Worm (Caenorhabditis elegans) whole organism, late embryonic: ENCODE results near the gene Y26E6A.2.
A peak's percentile ranks its signal among the peaks of the same experiment; 100 is the strongest.

ENCODE experiments used
- T23F11.4 ChIP-seq: fragments of 200-800 bp; sonication (Bioruptor generic); optimal IDR thresholded peaks from 2 replicates; lab custom pipeline; 2018; ENCODE audit warnings: mild to moderate bottlenecking, missing genetic modification characterization, missing compliant biosample characterization
- ahr-1 ChIP-seq: sonication (generic microtip); optimal IDR thresholded peaks from 2 replicates; lab custom pipeline; 2016; ENCODE audit warnings: missing genetic modification characterization, missing compliant biosample characterization
- ceh-18 ChIP-seq: sonication (generic microtip); optimal IDR thresholded peaks from 2 replicates; lab custom pipeline; 2016; ENCODE audit warnings: missing genetic modification characterization, missing compliant biosample characterization
- ceh-19 ChIP-seq: fragments of 200-800 bp; sonication (Bioruptor generic); optimal IDR thresholded peaks from 2 replicates; lab custom pipeline; 2018; ENCODE audit warnings: mild to moderate bottlenecking, missing genetic modification characterization, missing compliant biosample characterization
- ceh-2 ChIP-seq: sonication (generic microtip); optimal IDR thresholded peaks from 2 replicates; lab custom pipeline; 2016; ENCODE audit warnings: missing genotype, missing genetic modification characterization, missing compliant biosample characterization
- ceh-24 ChIP-seq: sonication (generic microtip); optimal IDR thresholded peaks from 2 replicates; lab custom pipeline; 2016; ENCODE audit warnings: mild to moderate bottlenecking, missing genetic modification characterization, missing compliant biosample characterization
- ceh-30 ChIP-seq: fragments of 150-350 bp; optimal IDR thresholded peaks from 2 replicates; lab custom pipeline; 2014; ENCODE audit warnings: missing biosample characterization, missing genetic modification characterization
- ceh-34 ChIP-seq: sonication (generic microtip); optimal IDR thresholded peaks from 2 replicates; lab custom pipeline; 2016; ENCODE audit warnings: mild to moderate bottlenecking, missing genetic modification characterization, missing compliant biosample characterization
- ceh-45 ChIP-seq: fragments of 200-800 bp; sonication (Bioruptor generic); IDR thresholded peaks from 2 replicates; pipeline ENCODE4 v1.3.6; 2022; ENCODE audit warnings: missing genetic modification reagents, missing genetic modification characterization, missing compliant biosample characterization
- ceh-6 ChIP-seq: fragments of 200-800 bp; sonication (Bioruptor generic); optimal IDR thresholded peaks from 2 replicates; lab custom pipeline; 2018; ENCODE audit warnings: mild to moderate bottlenecking, missing genetic modification characterization, missing compliant biosample characterization
- che-1 ChIP-seq: sonication (generic microtip); optimal IDR thresholded peaks from 2 replicates; lab custom pipeline; 2016; ENCODE audit warnings: mild to moderate bottlenecking, missing genetic modification characterization, missing compliant biosample characterization
- dmd-4 ChIP-seq: sonication (generic microtip); optimal IDR thresholded peaks from 2 replicates; lab custom pipeline; 2016; ENCODE audit warnings: borderline replicate concordance, missing genetic modification characterization, missing compliant biosample characterization
- dve-1 ChIP-seq: sonication (generic microtip); optimal IDR thresholded peaks from 2 replicates; lab custom pipeline; 2017; ENCODE audit warnings: antibody characterized with exemption, mild to moderate bottlenecking, missing genetic modification characterization, missing compliant biosample characterization
- eyg-1 ChIP-seq: sonication (generic microtip); optimal IDR thresholded peaks from 2 replicates; lab custom pipeline; 2016; ENCODE audit warnings: missing genotype, missing genetic modification characterization, missing compliant biosample characterization
- fax-1 ChIP-seq: sonication (generic microtip); optimal IDR thresholded peaks from 2 replicates; lab custom pipeline; 2016; ENCODE audit warnings: missing genotype, missing genetic modification characterization, missing compliant biosample characterization
- gmeb-2 ChIP-seq: sonication (generic microtip); optimal IDR thresholded peaks from 2 replicates; lab custom pipeline; 2016; ENCODE audit warnings: missing genetic modification characterization, inconsistent platforms, missing compliant biosample characterization
- lim-6 ChIP-seq: sonication (generic microtip); optimal IDR thresholded peaks from 2 replicates; lab custom pipeline; 2016; ENCODE audit warnings: missing genetic modification characterization, missing compliant biosample characterization
- mec-3 ChIP-seq: sonication (generic microtip); optimal IDR thresholded peaks from 2 replicates; lab custom pipeline; 2016; ENCODE audit warnings: borderline replicate concordance, missing genetic modification characterization, missing compliant biosample characterization
- nfya-1 ChIP-seq: sonication (generic microtip); optimal IDR thresholded peaks from 2 replicates; lab custom pipeline; 2017; ENCODE audit warnings: missing genetic modification characterization, mild to moderate bottlenecking, missing compliant biosample characterization, antibody characterized with exemption, moderate library complexity
- npax-4 ChIP-seq: sonication (generic microtip); optimal IDR thresholded peaks from 2 replicates; lab custom pipeline; 2016; ENCODE audit warnings: missing genetic modification characterization, missing compliant biosample characterization
- odd-2 ChIP-seq: sonication (generic microtip); optimal IDR thresholded peaks from 2 replicates; lab custom pipeline; 2017; ENCODE audit warnings: antibody characterized with exemption, mild to moderate bottlenecking, missing genetic modification characterization, missing compliant biosample characterization
- pha-4 ChIP-seq: fragments of 150-350 bp; optimal IDR thresholded peaks from 2 replicates; lab custom pipeline; 2018; ENCODE audit warnings: missing biosample characterization, missing genetic modification reagents, missing genetic modification characterization
- rnt-1 ChIP-seq: sonication (generic microtip); optimal IDR thresholded peaks from 2 replicates; lab custom pipeline; 2016; ENCODE audit warnings: missing genetic modification characterization, missing compliant biosample characterization
- sdc-2 ChIP-seq: sonication (generic microtip); optimal IDR thresholded peaks from 2 replicates; lab custom pipeline; 2016; ENCODE audit warnings: missing genotype, missing genetic modification characterization, missing compliant biosample characterization
- unc-55 ChIP-seq: sonication (generic microtip); optimal IDR thresholded peaks from 2 replicates; lab custom pipeline; 2017; ENCODE audit warnings: missing biosample characterization, missing genetic modification reagents, missing genetic modification characterization
- unc-86 ChIP-seq: sonication (generic microtip); optimal IDR thresholded peaks from 2 replicates; lab custom pipeline; 2016; ENCODE audit warnings: missing genetic modification characterization, missing compliant biosample characterization
- zip-5 ChIP-seq: sonication (generic microtip); optimal IDR thresholded peaks from 2 replicates; lab custom pipeline; 2016; ENCODE audit warnings: missing genetic modification characterization, missing compliant biosample characterization
- ztf-16 ChIP-seq: sonication (generic microtip); optimal IDR thresholded peaks from 2 replicates; lab custom pipeline; 2017; ENCODE audit warnings: missing genetic modification characterization, missing compliant biosample characterization

Gene Y26E6A.2

DNA sequence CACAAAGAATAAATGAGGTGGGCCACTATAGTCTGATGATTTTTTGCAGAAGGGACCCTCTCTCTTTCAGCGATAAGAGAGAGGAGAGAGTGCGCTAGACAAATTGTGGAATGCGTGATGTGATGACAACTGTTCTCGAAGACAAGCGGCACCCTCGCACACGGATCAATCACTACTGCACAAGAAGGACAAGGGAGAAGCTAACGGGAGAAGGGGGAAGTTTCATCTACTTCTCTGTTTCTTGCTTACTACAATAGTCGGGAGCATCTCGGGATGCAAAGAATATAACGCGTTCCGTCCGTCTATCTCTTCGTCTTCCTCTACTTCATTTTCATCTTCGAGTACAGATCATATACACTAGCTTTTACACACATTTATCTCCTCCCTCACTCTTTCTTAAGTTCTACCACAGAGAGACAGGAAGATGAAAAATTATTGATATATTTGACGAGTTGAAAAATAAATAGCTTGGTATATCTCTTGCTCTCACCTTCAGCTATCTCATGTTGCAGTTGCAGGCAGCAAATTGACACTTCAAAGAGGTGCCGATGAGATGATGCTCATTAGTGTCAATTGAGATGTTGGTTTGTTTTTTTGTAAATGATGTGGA, 40.8 kb downstream of the Y26E6A.2 start:
- peak; percentile 83 for TF ChIP-seq unc-55 (GFP tag; lab: Kevin White, UChicago)
- TF ChIP-seq rnt-1 (tag; lab: Kevin White, UChicago): peak; percentile 43
- no peak for TF ChIP-seq che-1
- peak; percentile 36 for TF ChIP-seq ceh-34
- peak; percentile 66 for TF ChIP-seq ceh-18 (tag; lab: Kevin White, UChicago)
- TF ChIP-seq, all 69 proteins: peak for 4

DNA sequence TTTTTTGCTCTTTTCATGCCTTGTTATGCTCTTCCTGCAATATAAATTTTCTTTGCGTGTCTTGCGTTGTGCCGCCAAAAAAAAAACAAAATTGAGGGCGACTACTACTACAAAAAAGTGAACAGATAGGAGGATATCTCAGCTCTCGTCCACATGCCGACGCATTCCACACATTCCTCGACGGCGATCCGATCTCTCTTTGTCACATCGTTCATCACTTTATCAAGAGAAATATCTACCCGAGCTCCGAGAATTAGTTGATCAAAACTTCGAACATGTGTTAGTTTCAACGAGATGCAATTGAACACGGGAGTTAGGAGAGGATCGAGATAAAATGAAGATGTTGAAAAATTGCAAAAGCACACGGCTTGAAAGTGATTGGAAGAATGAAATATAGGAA, 43.1 kb downstream of the Y26E6A.2 start:
- no peak for TF ChIP-seq ceh-19 (GFP tag; lab: Kevin White, UChicago)
- TF ChIP-seq ceh-45 (GFP tag; lab: Robert Waterston, UW): no peak
- TF ChIP-seq ztf-16 (tag; lab: Kevin White, UChicago): no peak
- TF ChIP-seq lim-6 (tag; lab: Kevin White, UChicago): no peak
- no peak for TF ChIP-seq unc-86 (tag; lab: Kevin White, UChicago)
- TF ChIP-seq ceh-6 (GFP tag; lab: Kevin White, UChicago): no peak
- TF ChIP-seq odd-2 (tag; lab: Kevin White, UChicago): no peak
- no peak for TF ChIP-seq dmd-4
- no peak for TF ChIP-seq fax-1 (tag; lab: Kevin White, UChicago)
- no peak for TF ChIP-seq ceh-30 (tag; lab: Kevin White, UChicago)
- no peak for TF ChIP-seq eyg-1 (tag; lab: Kevin White, UChicago)
- no peak for TF ChIP-seq nfya-1
- TF ChIP-seq ceh-2: no peak
- no peak for TF ChIP-seq dve-1 (tag; lab: Kevin White, UChicago)
- TF ChIP-seq mec-3 (tag; lab: Kevin White, UChicago): no peak
- TF ChIP-seq ahr-1 (tag; lab: Kevin White, UChicago): no peak

DNA sequence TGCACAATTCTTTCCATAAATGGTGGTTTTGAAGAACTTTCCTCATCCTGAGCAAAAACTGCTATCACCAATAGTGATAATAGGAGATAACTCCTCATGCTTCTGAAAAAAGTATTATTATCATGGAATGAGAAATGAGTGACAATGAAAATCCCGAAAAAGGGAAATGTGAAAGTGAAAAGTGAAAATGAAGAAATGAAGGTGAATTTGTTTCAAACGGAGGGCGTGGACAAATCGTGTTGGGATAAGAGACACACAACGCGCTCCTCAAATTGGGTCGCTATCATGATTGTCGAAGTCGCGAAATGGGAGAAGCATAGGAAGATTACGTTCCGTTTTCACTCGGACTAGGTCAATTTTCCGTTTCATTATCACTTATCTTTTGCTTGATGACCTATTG, 50.0 kb downstream of the Y26E6A.2 start, which contains the start of gene M03B6.3:
Gene M03B6.3, minus strand, starts transcription at position 102 of the 400 bp plus-strand sequence.
- TF ChIP-seq gmeb-2 (tag; lab: Kevin White, UChicago): no peak
- TF ChIP-seq T23F11.4 (GFP tag; lab: Kevin White, UChicago): no peak
- TF ChIP-seq sdc-2 (tag; lab: Kevin White, UChicago): no peak
- TF ChIP-seq ceh-45 (GFP tag; lab: Robert Waterston, UW): no peak
- TF ChIP-seq ahr-1 (tag; lab: Kevin White, UChicago): no peak
- TF ChIP-seq fax-1 (tag; lab: Kevin White, UChicago): no peak
- TF ChIP-seq npax-4: no peak
- no peak for TF ChIP-seq ceh-24 (tag; lab: Kevin White, UChicago)
- no peak for TF ChIP-seq ceh-30 (tag; lab: Kevin White, UChicago)
- TF ChIP-seq zip-5: no peak
- TF ChIP-seq pha-4 (tag; lab: Kevin White, UChicago): no peak
